Fruit fly (Drosophila melanogaster) whole organism, embryonic: Measurements from ENCODE around the gene scat.

Experiments
- B-H1 ChIP-seq: fragments of 200-800 bp; sonication (Bioruptor generic); IDR thresholded peaks from 3 replicates; pipeline ENCODE4 v1.3.6; 2022; ENCODE audit warnings: missing biosample characterization, missing genetic modification characterization
- CG11093 ChIP-seq: fragments of 200-800 bp; sonication (Bioruptor generic); IDR thresholded peaks from 3 replicates; pipeline ENCODE4 v1.3.6; 2022; ENCODE audit warnings: missing biosample characterization, missing genetic modification characterization
- CG12071 ChIP-seq: fragments of 200-800 bp; sonication (Bioruptor generic); optimal IDR thresholded peaks from 3 replicates; lab custom pipeline; 2018; ENCODE audit warnings: missing biosample characterization, mild to moderate bottlenecking, missing genetic modification characterization
- CG12219 ChIP-seq: fragments of 200-800 bp; sonication (Bioruptor generic); optimal IDR thresholded peaks from 3 replicates; lab custom pipeline; 2018; ENCODE audit warnings: missing biosample characterization, mild to moderate bottlenecking, missing genetic modification characterization
- CG12299 ChIP-seq: fragments of 200-800 bp; sonication (Bioruptor generic); optimal IDR thresholded peaks from 2 replicates; lab custom pipeline; 2018; ENCODE audit warnings: missing biosample characterization, mild to moderate bottlenecking, missing genetic modification characterization
- CG13775 ChIP-seq: fragments of 200-800 bp; sonication (Bioruptor generic); optimal IDR thresholded peaks from 3 replicates; lab custom pipeline; 2017; ENCODE audit warnings: missing biosample characterization, mild to moderate bottlenecking, missing genetic modification characterization
- CG14710 ChIP-seq: fragments of 200-800 bp; sonication (Bioruptor generic); optimal IDR thresholded peaks from 3 replicates; lab custom pipeline; 2019; ENCODE audit warnings: missing biosample characterization, mild to moderate bottlenecking, missing genetic modification characterization, moderate library complexity
- CG15479 ChIP-seq: fragments of 200-800 bp; sonication (Bioruptor generic); optimal IDR thresholded peaks from 3 replicates; lab custom pipeline; 2019; ENCODE audit warnings: missing biosample characterization, mild to moderate bottlenecking, missing genetic modification characterization, moderate library complexity
- CG18619 ChIP-seq: fragments of 200-800 bp; sonication (Bioruptor generic); optimal IDR thresholded peaks from 3 replicates; lab custom pipeline; 2017; ENCODE audit warnings: missing biosample characterization, mild to moderate bottlenecking, missing genetic modification characterization
- CG3838 ChIP-seq: fragments of 200-800 bp; sonication (Bioruptor generic); optimal IDR thresholded peaks from 3 replicates; lab custom pipeline; 2016; ENCODE audit warnings: missing biosample characterization, missing genetic modification characterization
- CG42726 ChIP-seq: fragments of 200-800 bp; sonication (Bioruptor generic); IDR thresholded peaks from 2 replicates; pipeline ENCODE4 v1.3.6; 2022; ENCODE audit warnings: missing biosample characterization, missing genetic modification characterization; ENCODE audit not compliant: partially characterized antibody
- CG4617 ChIP-seq: fragments of 200-800 bp; sonication (Bioruptor generic); optimal IDR thresholded peaks from 3 replicates; lab custom pipeline; 2016; ENCODE audit warnings: missing biosample characterization, missing genetic modification characterization, borderline replicate concordance
- CG4854 ChIP-seq: fragments of 200-800 bp; sonication (Bioruptor generic); optimal IDR thresholded peaks from 2 replicates; lab custom pipeline; 2016; ENCODE audit warnings: missing biosample characterization, missing genetic modification characterization, inconsistent platforms
- CG6254 ChIP-seq: fragments of 200-800 bp; sonication (Bioruptor generic); optimal IDR thresholded peaks from 3 replicates; lab custom pipeline; 2017; ENCODE audit warnings: mild to moderate bottlenecking, missing biosample characterization, missing genetic modification reagents, missing genetic modification characterization
- CG6683 ChIP-seq: fragments of 200-800 bp; sonication (Bioruptor generic); optimal IDR thresholded peaks from 2 replicates; lab custom pipeline; 2017; ENCODE audit warnings: missing biosample characterization, mild to moderate bottlenecking, missing genetic modification characterization, missing genetic modification reagents
- CG7556 ChIP-seq: fragments of 200-800 bp; sonication (Bioruptor generic); optimal IDR thresholded peaks from 2 replicates; lab custom pipeline; 2017; ENCODE audit warnings: missing biosample characterization, mild to moderate bottlenecking, missing genetic modification characterization
- CG8359 ChIP-seq: fragments of 200-800 bp; sonication (Bioruptor generic); optimal IDR thresholded peaks from 2 replicates; lab custom pipeline; 2017; ENCODE audit warnings: missing biosample characterization, mild to moderate bottlenecking, missing genetic modification characterization, borderline replicate concordance
- Fer3 ChIP-seq: fragments of 200-800 bp; sonication (Bioruptor generic); optimal IDR thresholded peaks from 2 replicates; lab custom pipeline; 2018; ENCODE audit warnings: missing biosample characterization, mild to moderate bottlenecking, missing genetic modification characterization, moderate library complexity
- Gsc ChIP-seq: fragments of 200-800 bp; sonication (Bioruptor generic); IDR thresholded peaks from 2 replicates; pipeline ENCODE4 v1.3.6; 2022; ENCODE audit warnings: missing biosample characterization, missing genetic modification characterization
- H15 ChIP-seq: fragments of 200-800 bp; sonication (Bioruptor generic); IDR thresholded peaks from 3 replicates; pipeline ENCODE4 v1.3.6; 2022; ENCODE audit warnings: missing biosample characterization, missing genetic modification characterization
- Jarid2 ChIP-seq: fragments of 200-800 bp; sonication (Bioruptor generic); optimal IDR thresholded peaks from 3 replicates; lab custom pipeline; 2017; ENCODE audit warnings: mild to moderate bottlenecking, missing biosample characterization, missing genetic modification reagents, missing genetic modification characterization
- Lhr ChIP-seq: fragments of 200-800 bp; sonication (Bioruptor generic); optimal IDR thresholded peaks from 3 replicates; lab custom pipeline; 2017; ENCODE audit warnings: mild to moderate bottlenecking, missing biosample characterization, missing genetic modification reagents, missing genetic modification characterization
- MTF-1 ChIP-seq: fragments of 200-800 bp; sonication (Bioruptor generic); optimal IDR thresholded peaks from 2 replicates; lab custom pipeline; 2018; ENCODE audit warnings: missing biosample characterization, mild to moderate bottlenecking, missing genetic modification characterization, borderline replicate concordance
- Med ChIP-seq: fragments of 200-800 bp; sonication (Bioruptor generic); peaks from one replicate; lab custom pipeline; 2016; ENCODE audit warnings: missing biosample characterization, missing genetic modification characterization, mild to moderate bottlenecking, inconsistent platforms, moderate library complexity
- Opbp ChIP-seq: fragments of 200-800 bp; sonication (Bioruptor generic); IDR thresholded peaks from 3 replicates; pipeline ENCODE4 v1.3.6; 2022; ENCODE audit warnings: missing biosample characterization, missing genetic modification characterization; ENCODE audit not compliant: partially characterized antibody
- Side ChIP-seq: fragments of 200-800 bp; sonication (Bioruptor generic); optimal IDR thresholded peaks from 2 replicates; lab custom pipeline; 2016; ENCODE audit warnings: missing biosample characterization, missing genetic modification characterization
- Sin3A ChIP-seq: fragments of >200 bp; optimal IDR thresholded peaks from 2 replicates; lab custom pipeline; 2018
- TFAM ChIP-seq: fragments of 200-800 bp; sonication (Bioruptor generic); optimal IDR thresholded peaks from 2 replicates; lab custom pipeline; 2017; ENCODE audit warnings: missing biosample characterization, missing genetic modification characterization, inconsistent platforms
- YL-1 ChIP-seq: fragments of 200-800 bp; sonication (Bioruptor generic); optimal IDR thresholded peaks from 3 replicates; lab custom pipeline; 2017; ENCODE audit warnings: missing biosample characterization, mild to moderate bottlenecking, missing genetic modification characterization
- ac ChIP-seq: fragments of 200-800 bp; sonication (Bioruptor generic); optimal IDR thresholded peaks from 3 replicates; lab custom pipeline; 2017; ENCODE audit warnings: missing biosample characterization, mild to moderate bottlenecking, missing genetic modification characterization
- amos ChIP-seq: fragments of 200-800 bp; sonication (Bioruptor generic); IDR thresholded peaks from 2 replicates; pipeline ENCODE4 v1.3.6; 2022; ENCODE audit warnings: missing biosample characterization, missing genetic modification characterization; ENCODE audit not compliant: partially characterized antibody
- btn ChIP-seq: fragments of 200-800 bp; sonication (Bioruptor generic); optimal IDR thresholded peaks from 2 replicates; lab custom pipeline; 2016; ENCODE audit warnings: missing biosample characterization, missing genetic modification characterization
- chm ChIP-seq: fragments of 200-800 bp; sonication (Bioruptor generic); IDR thresholded peaks from 2 replicates; pipeline ENCODE4 v1.3.6; 2022; ENCODE audit warnings: missing biosample characterization, missing genetic modification characterization
- dati ChIP-seq: fragments of 200-800 bp; sonication (Bioruptor generic); IDR thresholded peaks from 2 replicates; pipeline ENCODE4 v1.3.6; 2022; ENCODE audit warnings: missing biosample characterization, missing genetic modification characterization
- her ChIP-seq: fragments of 200-800 bp; sonication (Bioruptor generic); optimal IDR thresholded peaks from 2 replicates; lab custom pipeline; 2016; ENCODE audit warnings: missing biosample characterization, missing genetic modification characterization
- hth ChIP-seq: fragments of >200 bp; optimal IDR thresholded peaks from 2 replicates; lab custom pipeline; 2017; ENCODE audit warnings: inconsistent platforms
- insv ChIP-seq, 2 experiments: fragments of 200-800 bp; sonication (Bioruptor generic); optimal IDR thresholded peaks; 3 replicates each; lab custom pipeline; 2016 to 2018; ENCODE audit warnings: missing biosample characterization in 2 of 2, missing genetic modification characterization in 2 of 2
- jigr1 ChIP-seq: fragments of 200-800 bp; sonication (Bioruptor generic); IDR thresholded peaks from 3 replicates; pipeline ENCODE4 v1.3.6; 2022; ENCODE audit warnings: missing biosample characterization, missing genetic modification characterization
- kah ChIP-seq: fragments of 200-800 bp; sonication (Bioruptor generic); optimal IDR thresholded peaks from 2 replicates; lab custom pipeline; 2018; ENCODE audit warnings: missing biosample characterization, mild to moderate bottlenecking, missing genetic modification characterization
- lov ChIP-seq, 2 experiments: fragments of 200-800 bp in 1 of 2; fragments of >200 bp in 1 of 2; sonication (Bioruptor generic) in 1 of 2; IDR thresholded peaks in 1 of 2; optimal IDR thresholded peaks in 1 of 2; 2 replicates in 1 of 2; 3 replicates in 1 of 2; pipeline versions ENCODE4 v1.3.6 to Lab custom; 2017 to 2022; ENCODE audit warnings: missing biosample characterization in 1 of 2, missing genetic modification characterization in 1 of 2
- mld ChIP-seq: fragments of 200-800 bp; sonication (Bioruptor generic); IDR thresholded peaks from 3 replicates; pipeline ENCODE4 v1.3.6; 2022; ENCODE audit warnings: missing biosample characterization, missing genetic modification characterization; ENCODE audit not compliant: partially characterized antibody
- peb ChIP-seq: fragments of 200-800 bp; sonication (Bioruptor generic); IDR thresholded peaks from 2 replicates; pipeline ENCODE4 v1.3.6; 2022; ENCODE audit warnings: missing biosample characterization, missing genetic modification characterization
- pho ChIP-seq: fragments of 200-800 bp; sonication (Bioruptor generic); optimal IDR thresholded peaks from 2 replicates; lab custom pipeline; 2016; ENCODE audit warnings: missing biosample characterization, missing genetic modification characterization
- phol ChIP-seq: fragments of 200-800 bp; sonication (Bioruptor generic); optimal IDR thresholded peaks from 3 replicates; lab custom pipeline; 2018; ENCODE audit warnings: missing biosample characterization, mild to moderate bottlenecking, missing genetic modification characterization, moderate library complexity
- trh ChIP-seq: fragments of 200-800 bp; sonication (Bioruptor generic); optimal IDR thresholded peaks from 2 replicates; lab custom pipeline; 2016; ENCODE audit warnings: missing biosample characterization, missing genetic modification characterization
- unpg ChIP-seq: fragments of 200-800 bp; sonication (Bioruptor generic); optimal IDR thresholded peaks from 3 replicates; lab custom pipeline; 2018; ENCODE audit warnings: missing biosample characterization, mild to moderate bottlenecking, missing genetic modification characterization, moderate library complexity
- vfl ChIP-seq: fragments of 200-800 bp; sonication (Bioruptor generic); optimal IDR thresholded peaks from 2 replicates; lab custom pipeline; 2016; ENCODE audit warnings: missing biosample characterization, missing genetic modification characterization
- zen2 ChIP-seq: fragments of 200-800 bp; sonication (Bioruptor generic); IDR thresholded peaks from 3 replicates; pipeline ENCODE4 v1.3.6; 2022; ENCODE audit warnings: missing biosample characterization, missing genetic modification characterization; ENCODE audit not compliant: partially characterized antibody

scat gene

dm6 chr2L:9448322-9449256 lies 17.4 kb downstream of the scat start (continued):
- TF ChIP-seq trh (GFP tag; lab: Kevin White, UChicago): no peak
- no peak for TF ChIP-seq peb (GFP tag; lab: Robert Waterston, UW)
- no peak for TF ChIP-seq Jarid2 (GFP tag; lab: Kevin White, UChicago)
- TF ChIP-seq CG6683: no peak
- peak; percentile 33 for TF ChIP-seq CG14710 (tag; lab: Kevin White, UChicago)
- no peak for TF ChIP-seq CG6254 (GFP tag; lab: Kevin White, UChicago)
- no peak for TF ChIP-seq pho (GFP tag; lab: Kevin White, UChicago)
- TF ChIP-seq CG13775 (GFP tag; lab: Kevin White, UChicago): peak; percentile 25
- no peak for TF ChIP-seq CG3838 (GFP tag; lab: Kevin White, UChicago)
- no peak for TF ChIP-seq CG4617 (GFP tag; lab: Kevin White, UChicago)
- TF ChIP-seq Opbp (GFP tag; lab: Robert Waterston, UW): no peak
- no peak for TF ChIP-seq phol (tag; lab: Kevin White, UChicago)
- no peak for TF ChIP-seq CG12299 (tag; lab: Kevin White, UChicago)
- no peak for TF ChIP-seq kah (GFP tag; lab: Kevin White, UChicago)
- TF ChIP-seq CG12071 (GFP tag; lab: Kevin White, UChicago): no peak
- TF ChIP-seq B-H1: no peak
- TF ChIP-seq chm (GFP tag; lab: Robert Waterston, UW): no peak
- peak; percentile 17 for TF ChIP-seq CG18619 (GFP tag; lab: Kevin White, UChicago)
- TF ChIP-seq her: no peak
- TF ChIP-seq jigr1: no peak
- TF ChIP-seq ac (GFP tag; lab: Kevin White, UChicago): no peak
- TF ChIP-seq Fer3 (tag; lab: Kevin White, UChicago): no peak
- no peak for TF ChIP-seq amos (GFP tag; lab: Robert Waterston, UW)
- TF ChIP-seq YL-1 (GFP tag; lab: Kevin White, UChicago): no peak
- no peak for TF ChIP-seq mld (GFP tag; lab: Robert Waterston, UW)
- peak; percentile 21 for TF ChIP-seq Side (GFP tag; lab: Kevin White, UChicago)
- TF ChIP-seq Med (GFP tag; lab: Kevin White, UChicago): peak; percentile 64
- no peak for TF ChIP-seq zen2
- TF ChIP-seq CG12219 (GFP tag; lab: Kevin White, UChicago): no peak
- no peak for TF ChIP-seq Gsc
- no peak for TF ChIP-seq btn (GFP tag; lab: Kevin White, UChicago)
- no peak for TF ChIP-seq Sin3A (lab: Kevin White, UChicago)
- TF ChIP-seq CG15479 (GFP tag; lab: Kevin White, UChicago): no peak
- no peak for TF ChIP-seq Lhr
- TF ChIP-seq insv (GFP tag; optimal IDR thresholded peaks at IDR 0.05; lab: Kevin White, UChicago): no peak
- no peak for TF ChIP-seq lov (optimal IDR thresholded peaks at IDR 0.05; lab: Kevin White, UChicago)
- no peak for TF ChIP-seq lov (GFP tag; IDR thresholded peaks at IDR 0.05; lab: Robert Waterston, UW)
- no peak for TF ChIP-seq MTF-1 (GFP tag; lab: Kevin White, UChicago)
- no peak for TF ChIP-seq hth
- no peak for TF ChIP-seq unpg (GFP tag; lab: Kevin White, UChicago)
- no peak for TF ChIP-seq CG11093 (GFP tag; lab: Robert Waterston, UW)
- no peak for TF ChIP-seq TFAM
- no peak for TF ChIP-seq CG7556 (GFP tag; lab: Kevin White, UChicago)
- no peak for TF ChIP-seq CG42726 (GFP tag; lab: Robert Waterston, UW)
- 0 out of 2 replicates have a peak, but pooled peaks have one; percentile 17 for TF ChIP-seq dati (GFP tag; lab: Robert Waterston, UW)
- no peak for TF ChIP-seq CG8359
- no peak for TF ChIP-seq CG4854 (GFP tag; lab: Kevin White, UChicago)
- TF ChIP-seq H15 (GFP tag; lab: Robert Waterston, UW): no peak
- TF ChIP-seq vfl (GFP tag; lab: Kevin White, UChicago): no peak
